Worm (Caenorhabditis elegans) whole organism, midembryonic: Measurements from ENCODE around the gene F54F2.6.

Experiments
- T22C8.4 ChIP-seq: fragments of 200-800 bp; sonication (Bioruptor generic); IDR thresholded peaks from 2 replicates; pipeline ENCODE4 v1.3.6; 2022; ENCODE audit warnings: missing genetic modification characterization, missing compliant biosample characterization
- flt-1 ChIP-seq: fragments of 200-800 bp; sonication (Bioruptor generic); IDR thresholded peaks from 2 replicates; pipeline ENCODE4 v1.3.6; 2022; ENCODE audit warnings: missing genetic modification characterization, missing compliant biosample characterization
- klf-2 ChIP-seq: fragments of 200-800 bp; sonication (Bioruptor generic); conservative IDR thresholded peaks from 2 replicates; pipeline ENCODE4 v1.3.6; 2022; ENCODE audit warnings: missing genetic modification reagents, missing genetic modification characterization, missing compliant biosample characterization
- med-1 ChIP-seq: sonication (generic microtip); optimal IDR thresholded peaks from 2 replicates; lab custom pipeline; 2017; ENCODE audit warnings: missing genetic modification characterization, mild to moderate bottlenecking, missing compliant biosample characterization, antibody characterized with exemption, missing genetic modification reagents; ENCODE audit not compliant: insufficient read depth
- ref-1 ChIP-seq: fragments of 200-800 bp; sonication (Bioruptor generic); conservative IDR thresholded peaks from 2 replicates; pipeline ENCODE4 v1.3.6; 2022; ENCODE audit warnings: missing genetic modification reagents, missing genetic modification characterization, missing compliant biosample characterization
- tab-1 ChIP-seq: fragments of 200-800 bp; sonication (Bioruptor generic); IDR thresholded peaks from 2 replicates; pipeline ENCODE4 v1.3.6; 2022; ENCODE audit warnings: missing genetic modification characterization, missing compliant biosample characterization
- ztf-29 ChIP-seq: fragments of 200-800 bp; sonication (Bioruptor generic); IDR thresholded peaks from 2 replicates; pipeline ENCODE4 v1.3.6; 2022; ENCODE audit warnings: missing genetic modification reagents, missing genetic modification characterization, missing compliant biosample characterization

DNA sequence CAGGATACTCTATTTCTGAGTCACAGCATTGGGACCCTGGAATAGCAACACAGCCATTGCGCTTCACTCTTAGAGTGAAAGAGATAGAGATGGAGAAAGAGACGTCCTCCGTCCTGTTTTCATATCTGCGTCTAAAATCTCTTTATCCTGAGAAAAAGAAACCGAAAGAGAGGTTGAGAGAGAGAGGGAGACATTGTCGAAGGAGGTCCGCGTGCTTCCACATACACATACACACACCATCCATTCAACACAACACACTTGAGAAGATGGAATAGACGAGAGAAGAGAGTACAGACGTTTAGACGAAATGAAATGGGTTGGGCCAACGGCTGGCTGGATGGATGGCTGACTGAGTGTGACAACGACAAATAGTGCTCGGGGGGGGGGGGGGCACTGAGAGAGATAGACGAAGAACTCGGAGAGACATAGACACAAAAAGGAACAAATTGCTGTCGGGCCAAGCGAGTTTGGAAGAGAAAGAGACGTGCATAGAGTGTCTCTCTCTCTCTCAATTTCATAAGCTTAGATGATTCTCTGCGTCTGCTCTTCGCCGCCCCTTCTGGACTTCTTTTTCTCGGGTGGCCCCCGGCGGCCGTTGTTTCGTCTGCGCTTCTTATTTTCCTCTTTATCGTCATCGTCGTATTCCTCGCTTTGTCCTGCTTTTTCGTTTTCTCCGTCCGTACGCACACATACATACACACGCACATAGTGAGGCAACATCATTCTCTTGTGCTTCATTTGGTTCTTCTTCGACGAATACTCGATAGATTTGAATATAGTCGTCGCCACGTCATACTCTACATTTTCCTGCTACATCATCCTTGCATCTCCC lies at the start of gene F54F2.6:
- TF ChIP-seq med-1 (GFP tag; lab: Kevin White, UChicago): no peak
- TF ChIP-seq tab-1 (GFP tag; lab: Robert Waterston, UW): 0 out of 2 replicates have a peak, but pooled peaks have one; percentile 33
- TF ChIP-seq flt-1 (GFP tag; lab: Robert Waterston, UW): peak; percentile 65; the same call in 1 of the 2 replicates
- no peak for TF ChIP-seq ref-1 (GFP tag; lab: Robert Waterston, UW)
- no peak for TF ChIP-seq T22C8.4 (GFP tag; lab: Robert Waterston, UW)
- no peak for TF ChIP-seq klf-2 (GFP tag; lab: Robert Waterston, UW)
- no peak for TF ChIP-seq ztf-29 (GFP tag; lab: Robert Waterston, UW)
